Worm (Caenorhabditis elegans) whole organism, L4 larva: ENCODE results near the gene cnx-1.

ENCODE experiments used
- D1046.2 ChIP-seq: fragments of 200-800 bp; sonication (Bioruptor generic); IDR thresholded peaks from 2 replicates; pipeline ENCODE4 v1.3.6; 2022; ENCODE audit warnings: missing genetic modification characterization, missing compliant biosample characterization
- F26F4.8 ChIP-seq: fragments of 200-800 bp; sonication (Bioruptor generic); conservative IDR thresholded peaks from 2 replicates; pipeline ENCODE4 v1.3.6; 2022; ENCODE audit warnings: missing genetic modification characterization, missing compliant biosample characterization
- F44E2.7 ChIP-seq: fragments of 200-800 bp; sonication (Bioruptor generic); IDR thresholded peaks from 2 replicates; pipeline ENCODE4 v2.1.2; 2022; ENCODE audit warnings: missing genetic modification characterization, missing compliant biosample characterization
- F49E8.2 ChIP-seq: sonication (generic microtip); optimal IDR thresholded peaks from 2 replicates; lab custom pipeline; 2016; ENCODE audit warnings: missing compliant biosample characterization, mild to moderate bottlenecking, missing genetic modification characterization, borderline replicate concordance
- ZK337.2 ChIP-seq: fragments of 200-800 bp; sonication (Bioruptor generic); IDR thresholded peaks from 2 replicates; pipeline ENCODE4 v1.3.6; 2022; ENCODE audit warnings: missing genetic modification reagents, missing genetic modification characterization, missing compliant biosample characterization
- arid-1 ChIP-seq: fragments of 200-800 bp; sonication (Bioruptor generic); conservative IDR thresholded peaks from 2 replicates; pipeline ENCODE4 v1.3.6; 2022; ENCODE audit warnings: missing genetic modification reagents, missing genetic modification characterization, missing compliant biosample characterization
- ceh-20 ChIP-seq: fragments of 200-800 bp; sonication (Bioruptor generic); IDR thresholded peaks from 2 replicates; pipeline ENCODE4 v1.3.6; 2022; ENCODE audit warnings: missing genetic modification reagents, missing genetic modification characterization, missing compliant biosample characterization
- ceh-44 ChIP-seq: fragments of 200-800 bp; sonication (Bioruptor generic); IDR thresholded peaks from 2 replicates; pipeline ENCODE4 v1.3.6; 2022; ENCODE audit warnings: missing genetic modification reagents, missing genetic modification characterization, missing compliant biosample characterization
- ces-1 ChIP-seq: fragments of 150-350 bp; sonication (generic microtip); optimal IDR thresholded peaks from 4 replicates; lab custom pipeline; 2014; ENCODE audit warnings: missing biosample characterization, missing genetic modification reagents, missing genetic modification characterization
- cey-2 ChIP-seq: sonication (generic microtip); optimal IDR thresholded peaks from 3 replicates; lab custom pipeline; 2017; ENCODE audit warnings: missing genetic modification characterization, mild to moderate bottlenecking, missing compliant biosample characterization, antibody characterized with exemption, borderline replicate concordance; ENCODE audit not compliant: insufficient read depth
- ctbp-1 ChIP-seq: fragments of 200-800 bp; sonication (Bioruptor generic); IDR thresholded peaks from 2 replicates; pipeline ENCODE4 v1.3.6; 2022; ENCODE audit warnings: missing genetic modification reagents, missing genetic modification characterization, missing compliant biosample characterization
- daf-12 ChIP-seq: fragments of 150-350 bp; optimal IDR thresholded peaks from 2 replicates; lab custom pipeline; 2014; ENCODE audit warnings: missing biosample characterization, missing genetic modification reagents, missing genetic modification characterization
- daf-16 ChIP-seq, 3 experiments: sonication (generic microtip); optimal IDR thresholded peaks; 2 replicates each; lab custom pipeline; 2016 to 2017; ENCODE audit warnings: missing genetic modification characterization in 3 of 3, missing genetic modification reagents in 3 of 3, mild to moderate bottlenecking in 2 of 3, missing compliant biosample characterization in 2 of 3, missing biosample characterization in 1 of 3, moderate library complexity in 1 of 3
- dmd-6 ChIP-seq: fragments of 200-800 bp; sonication (Bioruptor generic); IDR thresholded peaks from 2 replicates; pipeline ENCODE4 v1.3.6; 2022; ENCODE audit warnings: missing genetic modification reagents, missing genetic modification characterization, missing compliant biosample characterization
- duxl-1 ChIP-seq: sonication (generic microtip); optimal IDR thresholded peaks from 2 replicates; lab custom pipeline; 2016; ENCODE audit warnings: mild to moderate bottlenecking, missing genetic modification characterization, moderate library complexity, missing compliant biosample characterization; ENCODE audit not compliant: poor library complexity
- dve-1 ChIP-seq: sonication (generic microtip); optimal IDR thresholded peaks from 2 replicates; lab custom pipeline; 2017; ENCODE audit warnings: antibody characterized with exemption, mild to moderate bottlenecking, missing genetic modification characterization, missing compliant biosample characterization; ENCODE audit not compliant: insufficient read depth
- egl-43 ChIP-seq: fragments of 200-800 bp; sonication (Bioruptor generic); IDR thresholded peaks from 2 replicates; pipeline ENCODE4 v1.3.6; 2022; ENCODE audit warnings: missing genetic modification reagents, missing genetic modification characterization, missing compliant biosample characterization
- hlh-11 ChIP-seq: fragments of 200-800 bp; sonication (Bioruptor generic); optimal IDR thresholded peaks from 2 replicates; lab custom pipeline; 2018; ENCODE audit warnings: mild to moderate bottlenecking, missing genetic modification characterization, missing compliant biosample characterization
- hlh-30 ChIP-seq: sonication (generic microtip); optimal IDR thresholded peaks from 2 replicates; lab custom pipeline; 2017; ENCODE audit warnings: antibody characterized with exemption, mild to moderate bottlenecking, missing genetic modification characterization, missing compliant biosample characterization; ENCODE audit not compliant: insufficient read depth
- hmg-1.1 ChIP-seq: fragments of 200-800 bp; sonication (Bioruptor generic); IDR thresholded peaks from 2 replicates; pipeline ENCODE4 v1.3.6; 2022; ENCODE audit warnings: missing genetic modification reagents, missing genetic modification characterization, missing compliant biosample characterization
- lim-7 ChIP-seq: fragments of 200-800 bp; sonication (Bioruptor generic); IDR thresholded peaks from 2 replicates; pipeline ENCODE4 v1.3.6; 2022; ENCODE audit warnings: missing genetic modification characterization, missing compliant biosample characterization
- lin-1 ChIP-seq: fragments of 200-800 bp; sonication (Bioruptor generic); IDR thresholded peaks from 2 replicates; pipeline ENCODE4 v1.3.6; 2022; ENCODE audit warnings: missing genetic modification reagents, missing genetic modification characterization, missing compliant biosample characterization
- lin-13 ChIP-seq: fragments of 150-350 bp; optimal IDR thresholded peaks from 2 replicates; lab custom pipeline; 2014; ENCODE audit warnings: missing biosample characterization, missing genetic modification reagents, missing genetic modification characterization
- lin-29 ChIP-seq: fragments of 200-800 bp; sonication (Bioruptor generic); IDR thresholded peaks from 2 replicates; pipeline ENCODE4 v1.3.6; 2022; ENCODE audit warnings: missing genetic modification reagents, missing genetic modification characterization, missing compliant biosample characterization
- lin-38 ChIP-seq: fragments of 200-800 bp; sonication (Bioruptor generic); IDR thresholded peaks from 2 replicates; pipeline ENCODE4 v1.3.6; 2022; ENCODE audit warnings: missing genetic modification reagents, missing genetic modification characterization, missing compliant biosample characterization
- lin-39 ChIP-seq: fragments of 150-350 bp; optimal IDR thresholded peaks from 2 replicates; lab custom pipeline; 2014; ENCODE audit warnings: missing biosample characterization, missing genetic modification reagents, missing genetic modification characterization
- lsy-2 ChIP-seq, 2 experiments: fragments of 150-350 bp in 1 of 2; sonication (generic microtip) in 1 of 2; optimal IDR thresholded peaks; 2 replicates each; lab custom pipeline; 2014 to 2017; ENCODE audit warnings: missing biosample characterization in 2 of 2, missing genetic modification characterization in 2 of 2
- madf-9 ChIP-seq: fragments of 200-800 bp; sonication (Bioruptor generic); conservative IDR thresholded peaks from 2 replicates; pipeline ENCODE4 v1.3.6; 2022; ENCODE audit warnings: missing genetic modification reagents, missing genetic modification characterization, missing compliant biosample characterization
- mdt-29 ChIP-seq: fragments of 200-800 bp; sonication (Bioruptor generic); IDR thresholded peaks from 2 replicates; pipeline ENCODE4 v1.3.6; 2022; ENCODE audit warnings: missing genetic modification reagents, missing genetic modification characterization, missing compliant biosample characterization
- mep-1 ChIP-seq: fragments of 150-350 bp; sonication (generic microtip); optimal IDR thresholded peaks from 3 replicates; lab custom pipeline; 2014; ENCODE audit warnings: missing biosample characterization, missing genetic modification characterization
- mxl-2 ChIP-seq: fragments of 200-800 bp; sonication (Bioruptor generic); conservative IDR thresholded peaks from 2 replicates; pipeline ENCODE4 v1.3.6; 2022; ENCODE audit warnings: missing genetic modification reagents, missing genetic modification characterization, missing compliant biosample characterization
- mxl-3 ChIP-seq: fragments of 200-800 bp; sonication (Bioruptor generic); optimal IDR thresholded peaks from 2 replicates; lab custom pipeline; 2018; ENCODE audit warnings: mild to moderate bottlenecking, missing genetic modification characterization, missing compliant biosample characterization
- nhr-10 ChIP-seq: fragments of 150-350 bp; optimal IDR thresholded peaks from 2 replicates; lab custom pipeline; 2014; ENCODE audit warnings: missing biosample characterization, missing genetic modification characterization
- nhr-11 ChIP-seq: fragments of 150-350 bp; optimal IDR thresholded peaks from 2 replicates; lab custom pipeline; 2014; ENCODE audit warnings: missing biosample characterization, missing genetic modification characterization
- nhr-237 ChIP-seq: sonication (generic microtip); optimal IDR thresholded peaks from 2 replicates; lab custom pipeline; 2017; ENCODE audit warnings: missing biosample characterization, missing genetic modification characterization
- nhr-28 ChIP-seq: fragments of 150-350 bp; optimal IDR thresholded peaks from 2 replicates; lab custom pipeline; 2014; ENCODE audit warnings: missing biosample characterization, missing genetic modification characterization
- nhr-41 ChIP-seq: fragments of 200-800 bp; sonication (Bioruptor generic); IDR thresholded peaks from 2 replicates; pipeline ENCODE4 v1.3.6; 2022; ENCODE audit warnings: missing genetic modification reagents, missing genetic modification characterization, missing compliant biosample characterization
- nhr-76 ChIP-seq: fragments of 150-350 bp; optimal IDR thresholded peaks from 2 replicates; lab custom pipeline; 2014; ENCODE audit warnings: missing biosample characterization, missing genetic modification characterization
- nhr-77 ChIP-seq: fragments of 150-350 bp; optimal IDR thresholded peaks from 2 replicates; lab custom pipeline; 2014; ENCODE audit warnings: missing biosample characterization, missing genetic modification characterization
- pha-4 ChIP-seq, 2 experiments: fragments of 150-350 bp in 1 of 2; fragments of 200-800 bp in 1 of 2; sonication (Bioruptor generic) in 1 of 2; IDR thresholded peaks in 1 of 2; optimal IDR thresholded peaks in 1 of 2; 2 replicates each; pipeline versions ENCODE4 v1.3.6 to Lab custom; 2014 to 2022; ENCODE audit warnings: missing genetic modification characterization in 2 of 2, missing genetic modification reagents in 2 of 2, missing biosample characterization in 1 of 2, missing compliant biosample characterization in 1 of 2
- pqm-1 ChIP-seq: sonication (generic microtip); optimal IDR thresholded peaks from 2 replicates; lab custom pipeline; 2017; ENCODE audit warnings: missing biosample characterization, missing genetic modification characterization
- spr-1 ChIP-seq: sonication (generic microtip); optimal IDR thresholded peaks from 2 replicates; lab custom pipeline; 2016; ENCODE audit warnings: mild to moderate bottlenecking, missing genetic modification characterization, missing compliant biosample characterization
- tag-97 ChIP-seq: fragments of 200-800 bp; sonication (Bioruptor generic); IDR thresholded peaks from 2 replicates; pipeline ENCODE4 v1.3.6; 2022; ENCODE audit warnings: missing genetic modification characterization, missing compliant biosample characterization
- tra-1 ChIP-seq: fragments of 200-800 bp; sonication (Bioruptor generic); IDR thresholded peaks from 2 replicates; pipeline ENCODE4 v1.3.6; 2022; ENCODE audit warnings: missing genetic modification reagents, missing genetic modification characterization, missing compliant biosample characterization
- unc-130 ChIP-seq: sonication (generic microtip); optimal IDR thresholded peaks from 2 replicates; lab custom pipeline; 2016; ENCODE audit warnings: missing genetic modification reagents, missing genetic modification characterization, missing compliant biosample characterization
- unc-62 ChIP-seq, 3 experiments: fragments of 150-350 bp in 1 of 3; sonication (generic microtip); optimal IDR thresholded peaks in 2 of 3; peaks in 1 of 3; 1 replicate in 1 of 3; 2 replicates in 2 of 3; lab custom pipeline; 2014 to 2017; ENCODE audit warnings: missing biosample characterization in 3 of 3, missing genetic modification characterization in 3 of 3, missing genetic modification reagents in 3 of 3, missing genotype in 1 of 3
- zip-2 ChIP-seq: fragments of 150-350 bp; optimal IDR thresholded peaks from 2 replicates; lab custom pipeline; 2014; ENCODE audit warnings: missing biosample characterization, missing genetic modification characterization

cnx-1 gene

ce11 chrIII:9850877-9851276 lies 33.9 kb upstream of the cnx-1 start:
- TF ChIP-seq lin-38 (GFP tag; lab: Robert Waterston, UW) (no peak), dve-1 (tag; lab: Kevin White, UChicago) (peak; percentile 8), tag-97 (GFP tag; lab: Robert Waterston, UW) (no peak), daf-16 (GFP tag; optimal IDR thresholded peaks at IDR 0.05; lab: Kevin White, UChicago) (no peak), daf-16 (tag; optimal IDR thresholded peaks at IDR 0.05; lab: Kevin White, UChicago) (peak; percentile 62), nhr-10 (tag; lab: Kevin White, UChicago) (peak; percentile 10), nhr-28 (tag; lab: Kevin White, UChicago) (peak; percentile 51), dmd-6 (GFP tag; lab: Robert Waterston, UW) (peak; percentile 39; the same call in 1 of the 2 replicates), hlh-11 (tag; lab: Kevin White, UChicago) (peak; percentile 18)

DNA sequence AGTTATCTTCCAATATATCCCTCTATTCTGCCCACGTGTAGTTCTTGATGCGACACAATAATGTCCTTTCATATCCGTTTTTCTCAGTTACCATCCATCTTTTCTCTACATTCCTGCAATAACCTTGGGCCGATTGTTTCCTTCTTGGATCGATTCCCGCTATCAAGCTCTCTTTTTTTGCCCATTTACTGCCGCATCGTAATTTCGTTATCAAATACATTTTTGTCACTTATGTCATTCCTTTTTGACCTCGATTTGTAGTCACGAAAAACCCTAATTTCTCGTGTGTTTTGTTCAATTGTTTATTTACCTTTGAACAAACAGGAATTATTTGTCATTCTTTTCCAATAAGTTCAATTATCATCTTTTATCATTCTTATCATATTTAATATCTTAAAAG lies 33.0 kb upstream of the cnx-1 start:
- TF ChIP-seq F26F4.8 (GFP tag; lab: Robert Waterston, UW) (no peak), mep-1 (tag; lab: Kevin White, UChicago) (peak; percentile 6), pha-4 (GFP tag; IDR thresholded peaks at IDR 0.05; lab: Robert Waterston, UW) (no peak), pha-4 (tag; optimal IDR thresholded peaks at IDR 0.05; lab: Kevin White, UChicago) (no peak), spr-1 (no peak), lim-7 (GFP tag; lab: Robert Waterston, UW) (no peak), F49E8.2 (tag; lab: Kevin White, UChicago) (no peak), arid-1 (GFP tag; lab: Robert Waterston, UW) (no peak), lsy-2 (tag; optimal IDR thresholded peaks at IDR 0.05; lab: Kevin White, UChicago) (no peak), hmg-1.1 (no peak), tra-1 (GFP tag; lab: Robert Waterston, UW) (0 out of 2 replicates have a peak, but pooled peaks have one; percentile 43), mdt-29 (GFP tag; lab: Robert Waterston, UW) (no peak), hlh-30 (tag; lab: Kevin White, UChicago) (peak; percentile 57), ZK337.2 (GFP tag; lab: Robert Waterston, UW) (no peak), ces-1 (GFP tag; lab: Kevin White, UChicago) (no peak), unc-130 (GFP tag; lab: Kevin White, UChicago) (no peak), lin-39 (tag; lab: Kevin White, UChicago) (no peak), mxl-3 (GFP tag; lab: Kevin White, UChicago) (peak; percentile 47), cey-2 (tag; lab: Kevin White, UChicago) (no peak), daf-12 (tag; lab: Kevin White, UChicago) (no peak), nhr-237 (tag; lab: Kevin White, UChicago) (no peak), ctbp-1 (GFP tag; lab: Robert Waterston, UW) (no peak), nhr-77 (peak; percentile 33), hlh-11 (tag; lab: Kevin White, UChicago) (peak; percentile 58), ceh-20 (GFP tag; lab: Robert Waterston, UW) (no peak), D1046.2 (GFP tag; lab: Robert Waterston, UW) (no peak), daf-16 (GFP tag; optimal IDR thresholded peaks at IDR 0.05; lab: Kevin White, UChicago) (no peak), daf-16 (tag; optimal IDR thresholded peaks at IDR 0.05; lab: Kevin White, UChicago) (peak; percentile 94), duxl-1 (tag; lab: Kevin White, UChicago) (no peak), madf-9 (GFP tag; lab: Robert Waterston, UW) (no peak), pqm-1 (peak; percentile 45), F44E2.7 (no peak), nhr-41 (GFP tag; lab: Robert Waterston, UW) (no peak), mxl-2 (GFP tag; lab: Robert Waterston, UW) (no peak), zip-2 (tag; lab: Kevin White, UChicago) (no peak), nhr-11 (tag; lab: Kevin White, UChicago) (no peak), lin-1 (GFP tag; lab: Robert Waterston, UW) (no peak), nhr-76 (tag; lab: Kevin White, UChicago) (no peak), ceh-44 (no peak), egl-43 (no peak), unc-62 (GFP tag; optimal IDR thresholded peaks at IDR 0.05 in 1 of 2; lab: Kevin White, UChicago) (peak in 1 of 2 experiments; percentile 73), unc-62 (tag; optimal IDR thresholded peaks at IDR 0.05; lab: Kevin White, UChicago) (no peak), lin-29 (no peak), lin-13 (GFP tag; lab: Kevin White, UChicago) (no peak)
